Worm (Caenorhabditis elegans): ENCODE measurements around the gene F56C9.3.

- TF ChIP-seq spr-1 (tag; optimal IDR thresholded peaks at IDR 0.05) (no peak), mdl-1 (tag; optimal IDR thresholded peaks at IDR 0.05) (no peak), snpc-4 (tag; optimal IDR thresholded peaks at IDR 0.05) (no peak), nhr-28 (tag; optimal IDR thresholded peaks at IDR 0.05) (no peak), mep-1 (tag; optimal IDR thresholded peaks at IDR 0.05) (no peak), nhr-6 (tag; optimal IDR thresholded peaks at IDR 0.05) (no peak), lin-13 (GFP tag; optimal IDR thresholded peaks at IDR 0.05) (no peak), unc-130 (GFP tag; optimal IDR thresholded peaks at IDR 0.05) (no peak)
These were observed 13.0 kb upstream of the F56C9.3 start for ce11 chrIII:7298045-7298444.

Data from whole organism, L4 larva.